Fruit fly (Drosophila melanogaster): ENCODE measurements around the gene Pgam5.

Pgam5 gene

dm6 chrX:1877107-1877736 is 3.9 kb upstream of the Pgam5 start, which contains the start of the genes CG14817 and CG14805 (continued):
- peak; percentile 76 for TF ChIP-seq HmgZ (tag; optimal IDR thresholded peaks at IDR 0.05)
- no peak for TF ChIP-seq ssp (GFP tag; IDR thresholded peaks at IDR 0.05)
- TF ChIP-seq CG17385 (GFP tag; optimal IDR thresholded peaks at IDR 0.05), result peak; percentile 76
- peak; percentile 2 for TF ChIP-seq NK7.1 (GFP tag; optimal IDR thresholded peaks at IDR 0.05)
- peak; percentile 12 for TF ChIP-seq her (GFP tag; optimal IDR thresholded peaks at IDR 0.05)
- TF ChIP-seq emc (GFP tag; optimal IDR thresholded peaks at IDR 0.05), result no peak
- peak; percentile 17; the same call in 1 of the 2 replicates for TF ChIP-seq lmd (GFP tag; IDR thresholded peaks at IDR 0.05)
- peak; percentile 23; the same call in 1 of the 2 replicates for TF ChIP-seq sim (GFP tag; IDR thresholded peaks at IDR 0.05)
- TF ChIP-seq CG5180 (GFP tag; optimal IDR thresholded peaks at IDR 0.05), result no peak
- TF ChIP-seq CG14050 (GFP tag; IDR thresholded peaks at IDR 0.05), result peak; percentile 59; the same call in 2 of the 3 replicates
- peak; percentile 91 for TF ChIP-seq B-H2 (GFP tag; optimal IDR thresholded peaks at IDR 0.05)
- no peak for TF ChIP-seq ato (GFP tag; IDR thresholded peaks at IDR 0.05; ENCODE audit: partially characterized antibody)
- TF ChIP-seq sna (GFP tag; IDR thresholded peaks at IDR 0.05; ENCODE audit: partially characterized antibody), result 0 out of 2 replicates have a peak, but pooled peaks have one; percentile 49
- no peak for TF ChIP-seq dimm (GFP tag; IDR thresholded peaks at IDR 0.05)
- TF ChIP-seq CG10462 (GFP tag; optimal IDR thresholded peaks at IDR 0.05), result no peak
- no peak for TF ChIP-seq CG4820 (GFP tag; optimal IDR thresholded peaks at IDR 0.05)
- TF ChIP-seq CG33213 (GFP tag; optimal IDR thresholded peaks at IDR 0.05), result peak; percentile 64
- no peak for TF ChIP-seq CG12155 (GFP tag; optimal IDR thresholded peaks at IDR 0.05)
- peak; percentile 73 for TF ChIP-seq fd64A (GFP tag; optimal IDR thresholded peaks at IDR 0.05)
- TF ChIP-seq dysf (GFP tag; IDR thresholded peaks at IDR 0.05), result peak; percentile 53; the same call in 1 of the 3 replicates
- no peak for TF ChIP-seq Hey (tag; optimal IDR thresholded peaks at IDR 0.05)
- no peak for TF ChIP-seq GATAe (GFP tag; conservative IDR thresholded peaks at IDR 0.05)
- TF ChIP-seq Ets65A (GFP tag), result peak; percentile 91
- peak; percentile 93 for TF ChIP-seq YL-1 (GFP tag; optimal IDR thresholded peaks at IDR 0.05)
- peak; percentile 30 for TF ChIP-seq CG13624 (GFP tag; optimal IDR thresholded peaks at IDR 0.05)
- no peak for TF ChIP-seq CG15479 (GFP tag; optimal IDR thresholded peaks at IDR 0.05)
- no peak for TF ChIP-seq pho (GFP tag; optimal IDR thresholded peaks at IDR 0.05)
- TF ChIP-seq dm (GFP tag; optimal IDR thresholded peaks at IDR 0.05), result peak; percentile 38
- TF ChIP-seq CG3847 (GFP tag; IDR thresholded peaks at IDR 0.05), result peak; percentile 50
- peak; percentile 22; the same call in 1 of the 2 replicates for TF ChIP-seq CG14014 (GFP tag; IDR thresholded peaks at IDR 0.05)
- TF ChIP-seq CTCF (GFP tag; optimal IDR thresholded peaks at IDR 0.05), result peak; percentile 33
- TF ChIP-seq Deaf1 (tag; optimal IDR thresholded peaks at IDR 0.05), result peak; percentile 30
- 0 out of 3 replicates have a peak, but pooled peaks have one; percentile 48 for TF ChIP-seq otp (GFP tag; IDR thresholded peaks at IDR 0.05)
- peak; percentile 77 for TF ChIP-seq CG10267 (tag; optimal IDR thresholded peaks at IDR 0.05)
- peak; percentile 46 for TF ChIP-seq stwl (tag; optimal IDR thresholded peaks at IDR 0.05)
- TF ChIP-seq CG11247 (GFP tag; IDR thresholded peaks at IDR 0.05), result no peak
- TF ChIP-seq Doc2 (GFP tag; IDR thresholded peaks at IDR 0.05), result no peak
- TF ChIP-seq ttk (GFP tag; IDR thresholded peaks at IDR 0.05), result no peak
- no peak for TF ChIP-seq tll (GFP tag; optimal IDR thresholded peaks at IDR 0.05)
- peak; percentile 81 for TF ChIP-seq CG12299 (tag; optimal IDR thresholded peaks at IDR 0.05)
- peak; percentile 52 for TF ChIP-seq CG1647 (GFP tag; optimal IDR thresholded peaks at IDR 0.05)
- peak; percentile 51 for TF ChIP-seq bigmax (GFP tag; optimal IDR thresholded peaks at IDR 0.05)
- no peak for TF ChIP-seq CG31388 (GFP tag; optimal IDR thresholded peaks at IDR 0.05)
- TF ChIP-seq wek (GFP tag; optimal IDR thresholded peaks at IDR 0.05), result peak; percentile 85
- TF ChIP-seq CG10274 (GFP tag; optimal IDR thresholded peaks at IDR 0.05), result peak; percentile 54
- peak; percentile 43 for TF ChIP-seq Mad (GFP tag; optimal IDR thresholded peaks at IDR 0.05)
- TF ChIP-seq Eip74EF (GFP tag; optimal IDR thresholded peaks at IDR 0.05), result peak in 1 of 2 experiments; percentile 55
- TF ChIP-seq sens (GFP tag), result peak; percentile 85
- TF ChIP-seq Xbp1 (GFP tag; optimal IDR thresholded peaks at IDR 0.05), result peak; percentile 34
- no peak for TF ChIP-seq CG18764 (GFP tag; optimal IDR thresholded peaks at IDR 0.05)
- no peak for TF ChIP-seq btn (GFP tag; optimal IDR thresholded peaks at IDR 0.05)

Data from whole organism, embryonic.